Worm (Caenorhabditis elegans) whole organism, L3 larva: ENCODE measurements around the gene T01H3.5.

Experiments
- ceh-82 ChIP-seq: fragments of 150-350 bp; optimal IDR thresholded peaks from 2 replicates; lab custom pipeline; 2014; ENCODE audit warnings: missing biosample characterization, missing genetic modification characterization
- fos-1 ChIP-seq: fragments of 150-350 bp; optimal IDR thresholded peaks from 2 replicates; lab custom pipeline; 2014; ENCODE audit warnings: missing biosample characterization, missing genetic modification characterization
- mml-1 ChIP-seq: fragments of 150-350 bp; sonication (generic microtip); optimal IDR thresholded peaks from 3 replicates; lab custom pipeline; 2014; ENCODE audit warnings: missing biosample characterization, missing genetic modification characterization
- nhr-12 ChIP-seq: fragments of 150-350 bp; optimal IDR thresholded peaks from 2 replicates; lab custom pipeline; 2014; ENCODE audit warnings: missing biosample characterization, missing genetic modification characterization
- nhr-67 ChIP-seq: fragments of 150-350 bp; optimal IDR thresholded peaks from 2 replicates; lab custom pipeline; 2014; ENCODE audit warnings: missing biosample characterization, missing genetic modification characterization
- zag-1 ChIP-seq: fragments of 150-350 bp; optimal IDR thresholded peaks from 2 replicates; lab custom pipeline; 2014; ENCODE audit warnings: missing biosample characterization, missing genetic modification characterization

DNA sequence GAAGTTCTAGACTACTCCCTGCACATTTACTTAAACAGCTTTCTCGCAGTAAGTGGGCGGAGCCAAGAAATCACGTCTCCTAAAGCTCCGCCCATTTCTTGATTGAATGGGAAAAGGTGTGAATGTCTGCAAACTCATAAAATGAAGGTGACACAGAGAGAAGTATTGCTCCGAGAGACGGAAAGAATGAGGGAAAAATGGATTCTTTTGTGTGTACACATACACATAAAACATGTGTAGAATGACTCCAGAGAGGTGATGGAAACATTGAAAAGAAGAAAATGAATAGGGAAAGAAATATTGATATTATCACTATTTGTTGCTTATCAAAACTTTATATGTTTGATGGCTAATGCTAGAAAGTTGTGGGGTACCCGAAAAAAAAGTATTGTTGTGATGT is 27.9 kb upstream of the T01H3.5 start:
- TF ChIP-seq nhr-67 (tag; lab: Kevin White, UChicago) = no peak
- TF ChIP-seq ceh-82 (tag; lab: Kevin White, UChicago) = no peak
- TF ChIP-seq nhr-12 (tag; lab: Kevin White, UChicago) = no peak
- TF ChIP-seq fos-1 = no peak
- no peak for TF ChIP-seq zag-1 (tag; lab: Kevin White, UChicago)
- TF ChIP-seq mml-1 (tag; lab: Kevin White, UChicago) = no peak
